Worm (Caenorhabditis elegans): Measurements from ENCODE around the gene C03C10.7.

Gene C03C10.7

DNA sequence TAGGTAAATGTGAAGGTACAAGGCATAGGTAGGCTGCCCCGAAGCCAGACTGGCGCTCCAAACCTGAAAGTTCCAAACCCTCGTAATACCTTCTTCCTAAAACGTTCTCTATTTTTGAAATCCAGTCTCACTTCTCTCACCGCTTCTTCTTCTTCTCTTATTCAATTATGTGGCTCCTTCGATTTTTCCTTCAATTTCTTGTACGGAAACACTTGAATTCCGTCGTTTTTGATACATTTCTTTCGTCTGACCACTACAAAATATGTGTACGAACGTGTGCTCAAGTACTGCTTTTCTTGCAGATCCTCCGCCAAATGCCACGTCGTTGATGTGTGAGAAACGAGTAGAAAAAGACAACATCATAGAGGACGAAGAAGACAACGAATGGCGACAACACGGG, 29.5 kb upstream of the C03C10.7 start, which contains the start of gene unc-79:
Gene unc-79 (plus strand): TSS at position 301 of the 400 bp plus-strand sequence.
- TF ChIP-seq nhr-43 (tag; optimal IDR thresholded peaks at IDR 0.05; ENCODE audit: poor library complexity, severe bottlenecking) (no peak), nfya-1 (tag; optimal IDR thresholded peaks at IDR 0.05; ENCODE audit: insufficient read depth) (no peak), fkh-10 (GFP tag; optimal IDR thresholded peaks at IDR 0.05) (no peak), aly-2 (tag; optimal IDR thresholded peaks at IDR 0.05) (no peak), snpc-4 (tag; optimal IDR thresholded peaks at IDR 0.05) (no peak), unc-39 (tag; optimal IDR thresholded peaks at IDR 0.05) (no peak), fos-1 (tag; optimal IDR thresholded peaks at IDR 0.05) (no peak), nhr-76 (tag; optimal IDR thresholded peaks at IDR 0.05) (no peak), pha-4 (tag; optimal IDR thresholded peaks at IDR 0.05) (no peak), ztf-11 (tag; optimal IDR thresholded peaks at IDR 0.05) (no peak), nhr-12 (tag; optimal IDR thresholded peaks at IDR 0.05) (no peak), skn-1 (tag; optimal IDR thresholded peaks at IDR 0.05) (no peak), elt-2 (tag; optimal IDR thresholded peaks at IDR 0.05) (no peak), lin-15B (tag; optimal IDR thresholded peaks at IDR 0.05) (no peak), egl-27 (tag; optimal IDR thresholded peaks at IDR 0.05) (no peak), lin-39 (tag; optimal IDR thresholded peaks at IDR 0.05) (no peak), unc-62 (GFP tag; optimal IDR thresholded peaks at IDR 0.05) (no peak)

DNA sequence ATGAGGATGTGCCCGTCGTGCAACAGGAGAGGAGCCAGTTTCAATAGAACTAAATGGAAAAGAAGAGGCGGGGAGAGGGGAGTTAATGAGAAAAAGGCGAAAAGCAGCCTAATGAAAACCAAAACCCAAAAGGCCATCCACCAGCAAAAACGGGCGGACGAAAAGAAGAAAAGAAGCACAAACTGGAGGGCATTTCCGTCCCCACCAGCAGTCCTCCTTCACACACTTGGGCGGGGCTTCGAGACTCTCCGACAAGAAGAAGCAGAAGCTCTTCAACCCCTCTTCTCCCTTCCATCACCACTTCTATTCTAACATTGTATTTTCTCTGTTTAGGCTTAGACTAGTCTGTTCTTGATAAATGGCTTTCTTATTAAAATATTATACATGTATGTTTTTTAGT, 27.7 kb upstream of the C03C10.7 start:
- TF ChIP-seq nfya-1 (tag; optimal IDR thresholded peaks at IDR 0.05; ENCODE audit: insufficient read depth) (no peak), lin-15B (tag; optimal IDR thresholded peaks at IDR 0.05) (no peak), nhr-237 (tag; optimal IDR thresholded peaks at IDR 0.05) (no peak), jun-1 (tag; optimal IDR thresholded peaks at IDR 0.05) (no peak), pha-4 (tag; optimal IDR thresholded peaks at IDR 0.05) (no peak), egl-5 (tag; optimal IDR thresholded peaks at IDR 0.05) (no peak), fos-1 (tag; optimal IDR thresholded peaks at IDR 0.05) (no peak), ceh-82 (tag; optimal IDR thresholded peaks at IDR 0.05) (no peak), skn-1 (tag; optimal IDR thresholded peaks at IDR 0.05) (no peak), fkh-10 (GFP tag; optimal IDR thresholded peaks at IDR 0.05) (no peak), mdl-1 (tag; optimal IDR thresholded peaks at IDR 0.05) (no peak), hmg-11 (tag; optimal IDR thresholded peaks at IDR 0.05) (no peak), lin-39 (tag; optimal IDR thresholded peaks at IDR 0.05) (no peak), elt-3 (tag; optimal IDR thresholded peaks at IDR 0.05) (no peak), nhr-43 (tag; optimal IDR thresholded peaks at IDR 0.05; ENCODE audit: poor library complexity, severe bottlenecking) (no peak), ztf-11 (tag; optimal IDR thresholded peaks at IDR 0.05) (no peak), mml-1 (tag; optimal IDR thresholded peaks at IDR 0.05) (no peak), ceh-28 (tag; optimal IDR thresholded peaks at IDR 0.05) (no peak), pqm-1 (tag; optimal IDR thresholded peaks at IDR 0.05) (no peak), aly-2 (tag; optimal IDR thresholded peaks at IDR 0.05) (no peak)

DNA sequence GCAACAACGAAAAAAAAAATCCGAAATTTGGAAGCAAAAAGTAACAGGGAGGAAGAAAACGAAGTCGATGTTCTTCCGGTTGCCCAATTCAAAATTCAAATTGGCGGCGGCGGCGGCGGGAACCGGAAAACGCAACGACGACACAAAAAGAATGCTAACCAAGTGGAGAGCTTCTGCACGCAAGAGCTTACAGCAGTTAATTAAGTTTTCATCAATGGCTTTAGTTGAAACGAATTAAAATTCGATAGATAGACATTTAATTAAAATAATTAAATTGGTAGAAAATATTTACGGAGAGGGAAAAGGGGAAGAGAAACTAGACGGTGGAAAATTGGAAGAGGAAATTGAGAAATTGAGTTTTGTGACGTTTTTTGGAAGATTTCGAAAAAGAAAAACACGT, 25.6 kb upstream of the C03C10.7 start:
- TF ChIP-seq unc-62 (GFP tag; optimal IDR thresholded peaks at IDR 0.05) = no peak
- TF ChIP-seq nhr-11 (tag; optimal IDR thresholded peaks at IDR 0.05) = no peak
- no peak for TF ChIP-seq nhr-25 (tag; optimal IDR thresholded peaks at IDR 0.05)
- TF ChIP-seq elt-3 (tag; optimal IDR thresholded peaks at IDR 0.05) = no peak
- TF ChIP-seq fkh-10 (GFP tag; optimal IDR thresholded peaks at IDR 0.05) = no peak
- TF ChIP-seq egl-27 (tag; optimal IDR thresholded peaks at IDR 0.05) = no peak
- no peak for TF ChIP-seq ceh-16 (tag; optimal IDR thresholded peaks at IDR 0.05)
- no peak for TF ChIP-seq aly-2 (tag; optimal IDR thresholded peaks at IDR 0.05)
- TF ChIP-seq nhr-12 (tag; optimal IDR thresholded peaks at IDR 0.05) = no peak
- TF ChIP-seq tbx-2 (tag; optimal IDR thresholded peaks at IDR 0.05) = no peak
- TF ChIP-seq ceh-82 (tag; optimal IDR thresholded peaks at IDR 0.05) = no peak
- TF ChIP-seq nfya-1 (tag; optimal IDR thresholded peaks at IDR 0.05; ENCODE audit: insufficient read depth) = no peak
- TF ChIP-seq mml-1 (tag; optimal IDR thresholded peaks at IDR 0.05) = no peak

DNA sequence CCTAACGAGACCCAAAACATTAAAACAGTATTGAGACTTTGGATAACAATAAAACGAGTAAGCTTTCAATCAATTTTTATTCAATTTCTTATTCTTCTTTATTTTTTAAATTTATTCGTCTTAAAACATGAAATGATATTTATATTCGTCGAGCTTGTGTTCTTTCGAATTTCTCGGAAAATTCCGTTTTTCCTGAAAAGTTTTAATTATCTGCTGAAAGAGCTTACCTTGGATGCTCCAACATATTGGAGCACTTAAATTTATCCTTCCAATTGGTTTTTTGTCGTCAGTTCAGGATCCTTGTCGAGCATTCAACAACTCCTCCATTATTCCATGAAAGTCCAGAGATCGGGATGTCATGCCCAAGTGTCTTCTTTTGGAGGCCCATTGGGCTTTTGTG, 12.4 kb upstream of the C03C10.7 start:
- TF ChIP-seq ceh-9 (tag; optimal IDR thresholded peaks at IDR 0.05) = no peak

DNA sequence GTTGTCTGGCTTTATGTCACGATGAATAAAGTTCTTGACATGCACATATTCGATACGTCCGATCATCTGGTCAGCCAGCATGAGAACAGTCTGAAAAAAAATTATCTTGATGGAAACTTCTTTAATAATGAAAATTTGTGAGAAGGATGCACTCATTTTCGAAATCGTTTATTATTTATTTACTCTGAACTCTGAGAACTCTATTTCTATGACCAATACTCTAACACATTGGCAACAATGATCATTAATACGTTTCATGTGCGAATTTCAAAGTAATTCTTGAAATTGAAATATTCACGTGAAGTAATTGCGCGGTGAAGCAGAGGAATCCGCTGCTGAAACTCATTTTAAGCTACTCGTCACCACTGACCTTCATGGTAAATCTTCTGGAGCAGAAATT, 10.2 kb upstream of the C03C10.7 start:
- TF ChIP-seq unc-62 (GFP tag; optimal IDR thresholded peaks at IDR 0.05) = no peak
- TF ChIP-seq R02D3.7 (tag; optimal IDR thresholded peaks at IDR 0.05) = no peak
- no peak for TF ChIP-seq snpc-4 (tag; optimal IDR thresholded peaks at IDR 0.05)
- TF ChIP-seq skn-1 (tag; optimal IDR thresholded peaks at IDR 0.05) = no peak
- no peak for TF ChIP-seq hmg-11 (tag; optimal IDR thresholded peaks at IDR 0.05)
- TF ChIP-seq ceh-16 (tag; optimal IDR thresholded peaks at IDR 0.05) = no peak
- TF ChIP-seq eor-1 (tag; optimal IDR thresholded peaks at IDR 0.05) = no peak

Data from whole organism, L3 larva.